Worm (Caenorhabditis elegans): ENCODE measurements around the gene F28B4.1.

ce11 chrX:3190193-3190592 lies 14.7 kb upstream of the F28B4.1 start:
- TF ChIP-seq scrt-1 (GFP tag; IDR thresholded peaks at IDR 0.05) (no peak), flt-1 (GFP tag; IDR thresholded peaks at IDR 0.05) (no peak), ama-1 (optimal IDR thresholded peaks at IDR 0.05) (no peak), hmbx-1 (tag; optimal IDR thresholded peaks at IDR 0.05) (no peak), pes-1 (GFP tag; IDR thresholded peaks at IDR 0.05) (no peak), hmg-4 (GFP tag; optimal IDR thresholded peaks at IDR 0.05) (no peak), hnd-1 (tag; optimal IDR thresholded peaks at IDR 0.05) (no peak), B0310.2 (tag; optimal IDR thresholded peaks at IDR 0.05) (no peak), sea-1 (GFP tag; conservative IDR thresholded peaks at IDR 0.05) (no peak), aly-1 (tag; optimal IDR thresholded peaks at IDR 0.05) (no peak), tbx-11 (GFP tag; IDR thresholded peaks at IDR 0.05) (no peak), tra-4 (tag; optimal IDR thresholded peaks at IDR 0.05) (no peak), ets-7 (tag; optimal IDR thresholded peaks at IDR 0.05) (no peak)
